Comparison of ENCODE assay signal across 4 fruit fly cellular contexts in genomic region chr2L:1629206-1629959, dm6.
TF ChIP-seq lines count a peak whose summit lies in the region.

No protein-coding gene starts in this region.

- no peak for TF ChIP-seq CTCF in whole organism, embryonic (GFP tag; optimal IDR thresholded peaks at IDR 0.05; lab: Kevin White, UChicago)

TF ChIP-seq in whole organism, embryonic, 481 proteins besides CTCF, POLR2A, EP300 and RAD21 (continues in another document):
- peak; percentile 17 for TF ChIP-seq Asciz (GFP tag; optimal IDR thresholded peaks at IDR 0.05; lab: Kevin White, UChicago)
- TF ChIP-seq Sin3A (optimal IDR thresholded peaks at IDR 0.05; lab: Kevin White, UChicago): no peak
- peak; percentile 66 for TF ChIP-seq cwo (GFP tag; optimal IDR thresholded peaks at IDR 0.05; lab: Kevin White, UChicago)
- no peak for TF ChIP-seq ap (GFP tag; IDR thresholded peaks at IDR 0.05; lab: Robert Waterston, UW)
- TF ChIP-seq jigr1 (GFP tag; IDR thresholded peaks at IDR 0.05; lab: Robert Waterston, UW): no peak
- TF ChIP-seq CG14860 (GFP tag; IDR thresholded peaks at IDR 0.05; lab: Robert Waterston, UW; ENCODE audit: partially characterized antibody): no peak
- no peak for TF ChIP-seq CG18764 (GFP tag; optimal IDR thresholded peaks at IDR 0.05; lab: Kevin White, UChicago)
- no peak for TF ChIP-seq CG6791 (GFP tag; IDR thresholded peaks at IDR 0.05; lab: Robert Waterston, UW; ENCODE audit: partially characterized antibody)
- peak; percentile 62 for TF ChIP-seq CG12391 (tag; optimal IDR thresholded peaks at IDR 0.05; lab: Kevin White, UChicago)
- TF ChIP-seq CG1602 (GFP tag; optimal IDR thresholded peaks at IDR 0.05; lab: Kevin White, UChicago): peak; percentile 20
- TF ChIP-seq CG4360 (GFP tag; IDR thresholded peaks at IDR 0.05; lab: Robert Waterston, UW): no peak
- no peak for TF ChIP-seq Sox100B (GFP tag; optimal IDR thresholded peaks at IDR 0.05; lab: Kevin White, UChicago)
- TF ChIP-seq CG11093 (GFP tag; IDR thresholded peaks at IDR 0.05; lab: Robert Waterston, UW): 0 out of 3 replicates have a peak, but pooled peaks have one; percentile 22
- peak; percentile 87 for TF ChIP-seq Atf6 (GFP tag; IDR thresholded peaks at IDR 0.05; lab: Robert Waterston, UW)
- TF ChIP-seq CG11695 (GFP tag; IDR thresholded peaks at IDR 0.05; lab: Robert Waterston, UW): peak; percentile 71; the same call in 2 of the 3 replicates
- no peak for TF ChIP-seq Mes4 (GFP tag; optimal IDR thresholded peaks at IDR 0.05; lab: Kevin White, UChicago)
- TF ChIP-seq Elba2 (GFP tag; optimal IDR thresholded peaks at IDR 0.05; lab: Kevin White, UChicago): no peak
- TF ChIP-seq Chrac-16 (GFP tag; optimal IDR thresholded peaks at IDR 0.05; lab: Kevin White, UChicago): peak; percentile 47
- TF ChIP-seq CG31224 (GFP tag; IDR thresholded peaks at IDR 0.05; lab: Robert Waterston, UW): peak; percentile 29; the same call in 1 of the 2 replicates
- peak; percentile 17; the same call in 1 of the 2 replicates for TF ChIP-seq Xrp1 (GFP tag; IDR thresholded peaks at IDR 0.05; lab: Robert Waterston, UW)
- TF ChIP-seq CG2678 (tag; optimal IDR thresholded peaks at IDR 0.05; lab: Kevin White, UChicago): peak; percentile 72
- peak; percentile 28 for TF ChIP-seq az2 (GFP tag; optimal IDR thresholded peaks at IDR 0.05; lab: Kevin White, UChicago)

TF ChIP-seq in whole organism, prepupa, 60 proteins besides CTCF, POLR2A, EP300 and RAD21 (continues in another document):
- no peak for TF ChIP-seq Ets96B (tag; optimal IDR thresholded peaks at IDR 0.05; lab: Kevin White, UChicago)
- TF ChIP-seq net (GFP tag; optimal IDR thresholded peaks at IDR 0.05; lab: Kevin White, UChicago): no peak
- peak; percentile 47 for TF ChIP-seq CG4318 (GFP tag; optimal IDR thresholded peaks at IDR 0.05; lab: Kevin White, UChicago)
- no peak for TF ChIP-seq CG16779 (tag; optimal IDR thresholded peaks at IDR 0.05; lab: Kevin White, UChicago)
- no peak for TF ChIP-seq CG11762 (GFP tag; optimal IDR thresholded peaks at IDR 0.05; lab: Kevin White, UChicago; ENCODE audit: insufficient read depth)
- peak; percentile 75 for TF ChIP-seq CG15336 (GFP tag; IDR thresholded peaks at IDR 0.05; lab: Robert Waterston, UW)
- peak; percentile 24; the same call in 1 of the 3 replicates for TF ChIP-seq CG6163 (GFP tag; IDR thresholded peaks at IDR 0.05; lab: Robert Waterston, UW)
- TF ChIP-seq Sox14 (GFP tag; optimal IDR thresholded peaks at IDR 0.05; lab: Kevin White, UChicago): peak; percentile 30
- TF ChIP-seq Sox102F (GFP tag; optimal IDR thresholded peaks at IDR 0.05; lab: Kevin White, UChicago): no peak
- peak; percentile 19 for TF ChIP-seq pdm3 (GFP tag; optimal IDR thresholded peaks at IDR 0.05; lab: Kevin White, UChicago)
- TF ChIP-seq topi (GFP tag; optimal IDR thresholded peaks at IDR 0.05; lab: Kevin White, UChicago): no peak
- no peak for TF ChIP-seq fd85E (GFP tag; optimal IDR thresholded peaks at IDR 0.05; lab: Kevin White, UChicago)
- no peak for TF ChIP-seq CG7368 (GFP tag; optimal IDR thresholded peaks at IDR 0.05; lab: Kevin White, UChicago)
- TF ChIP-seq esn (GFP tag; optimal IDR thresholded peaks at IDR 0.05; lab: Kevin White, UChicago): no peak
- TF ChIP-seq svp (GFP tag; lab: Kevin White, UChicago): peak; percentile 32
- TF ChIP-seq spab (GFP tag; optimal IDR thresholded peaks at IDR 0.05; lab: Kevin White, UChicago): no peak
- peak; percentile 51 for TF ChIP-seq CG6276 (GFP tag; optimal IDR thresholded peaks at IDR 0.05; lab: Kevin White, UChicago)
- TF ChIP-seq Met (GFP tag; optimal IDR thresholded peaks at IDR 0.05; lab: Kevin White, UChicago): no peak
- no peak for TF ChIP-seq CG6792 (GFP tag; optimal IDR thresholded peaks at IDR 0.05; lab: Kevin White, UChicago)
- peak; percentile 21 for TF ChIP-seq CG3919 (GFP tag; optimal IDR thresholded peaks at IDR 0.05; lab: Kevin White, UChicago)
- TF ChIP-seq Eip93F (GFP tag; optimal IDR thresholded peaks at IDR 0.05; lab: Kevin White, UChicago): no peak
- TF ChIP-seq Smox (GFP tag; optimal IDR thresholded peaks at IDR 0.05; lab: Kevin White, UChicago): no peak
- peak; percentile 43 for TF ChIP-seq fkh (GFP tag; optimal IDR thresholded peaks at IDR 0.05; lab: Kevin White, UChicago)
- peak in 1 of 2 experiments; percentile 28 for TF ChIP-seq salr (GFP tag; optimal IDR thresholded peaks at IDR 0.05; lab: Kevin White, UChicago)

TF ChIP-seq in whole organism, pupa, 21 proteins besides CTCF, POLR2A, EP300 and RAD21:
- no peak for TF ChIP-seq CG15710 (tag; optimal IDR thresholded peaks at IDR 0.05; lab: Kevin White, UChicago)
- peak; percentile 72; the same call in 2 of the 3 replicates for TF ChIP-seq fd96Ca (GFP tag; IDR thresholded peaks at IDR 0.05; lab: Robert Waterston, UW)
- no peak for TF ChIP-seq Snoo (tag; optimal IDR thresholded peaks at IDR 0.05; lab: Kevin White, UChicago)
- no peak for TF ChIP-seq D1 (tag; optimal IDR thresholded peaks at IDR 0.05; lab: Kevin White, UChicago)
- no peak for TF ChIP-seq CG34367 (tag; optimal IDR thresholded peaks at IDR 0.05; lab: Kevin White, UChicago)
- TF ChIP-seq Pif1B (GFP tag; optimal IDR thresholded peaks at IDR 0.05; lab: Kevin White, UChicago): no peak
- TF ChIP-seq CG4496 (GFP tag; IDR thresholded peaks at IDR 0.05; lab: Robert Waterston, UW): peak; percentile 81
- TF ChIP-seq EcR (GFP tag; optimal IDR thresholded peaks at IDR 0.05; lab: Kevin White, UChicago): no peak
- no peak for TF ChIP-seq rn (GFP tag; IDR thresholded peaks at IDR 0.05; lab: Robert Waterston, UW)
- TF ChIP-seq Ets98B (GFP tag; IDR thresholded peaks at IDR 0.05; lab: Robert Waterston, UW): peak; percentile 69
- TF ChIP-seq CG10348 (GFP tag; IDR thresholded peaks at IDR 0.05; lab: Robert Waterston, UW): peak; percentile 46; the same call in 1 of the 2 replicates
- TF ChIP-seq CG9948 (tag; optimal IDR thresholded peaks at IDR 0.05; lab: Kevin White, UChicago): no peak
- 0 out of 2 replicates have a peak, but pooled peaks have one; percentile 24 for TF ChIP-seq CG12605 (GFP tag; IDR thresholded peaks at IDR 0.05; lab: Robert Waterston, UW)
- no peak for TF ChIP-seq gl (tag; optimal IDR thresholded peaks at IDR 0.05; lab: Kevin White, UChicago)
- no peak for TF ChIP-seq CG13204 (GFP tag; optimal IDR thresholded peaks at IDR 0.05; lab: Kevin White, UChicago)
- TF ChIP-seq CG32121 (GFP tag; IDR thresholded peaks at IDR 0.05; lab: Robert Waterston, UW): peak; percentile 37
- no peak for TF ChIP-seq CG8159 (tag; optimal IDR thresholded peaks at IDR 0.05; lab: Kevin White, UChicago)
- no peak for TF ChIP-seq Pif1A (GFP tag; optimal IDR thresholded peaks at IDR 0.05; lab: Kevin White, UChicago)
- TF ChIP-seq CG8301 (tag; optimal IDR thresholded peaks at IDR 0.05; lab: Kevin White, UChicago): peak; percentile 77
- no peak for TF ChIP-seq CG17806 (tag; optimal IDR thresholded peaks at IDR 0.05; lab: Kevin White, UChicago)
- TF ChIP-seq CG14655 (GFP tag; optimal IDR thresholded peaks at IDR 0.05; lab: Kevin White, UChicago): peak; percentile 82

TF ChIP-seq in whole organism, wandering third instar larva, 38 proteins besides CTCF, POLR2A, EP300 and RAD21:
- peak; percentile 32 for TF ChIP-seq sv (GFP tag; optimal IDR thresholded peaks at IDR 0.05; lab: Kevin White, UChicago)
- TF ChIP-seq Jra (GFP tag; optimal IDR thresholded peaks at IDR 0.05; lab: Kevin White, UChicago): no peak
- TF ChIP-seq Dfd (GFP tag; optimal IDR thresholded peaks at IDR 0.05; lab: Kevin White, UChicago): peak; percentile 76

Comparison
In these comparisons a context has a peak if more than half of its experiments do, and no peak if none do; other contexts are left out.
1. Of the 7 proteins assayed by ChIP-seq in both whole organism, embryonic and whole organism, prepupa: peak only in whole organism, embryonic: Blimp-1 and Sox102F; only in whole organism, prepupa: none; in both: Gug; in neither: 4.